Fruit fly (Drosophila melanogaster) whole organism, prepupa: ENCODE results near the gene CG43168.
A peak's percentile ranks its signal among the peaks of the same experiment; 100 is the strongest.

ENCODE experiments used
- CG10631 ChIP-seq: fragments of 200-800 bp; sonication (Bioruptor generic); optimal IDR thresholded peaks from 2 replicates; lab custom pipeline; 2016; ENCODE audit warnings: missing biosample characterization, missing genetic modification characterization
- CG10669 ChIP-seq: fragments of 200-800 bp; sonication (Bioruptor generic); optimal IDR thresholded peaks from 3 replicates; lab custom pipeline; 2018; ENCODE audit warnings: missing biosample characterization, mild to moderate bottlenecking, missing genetic modification characterization, moderate library complexity
- CG11294 ChIP-seq: fragments of 200-800 bp; sonication (Bioruptor generic); IDR thresholded peaks from 2 replicates; pipeline ENCODE4 v1.3.6; 2022; ENCODE audit warnings: missing biosample characterization, missing genetic modification characterization
- CG11762 ChIP-seq: fragments of 200-800 bp; sonication (Bioruptor generic); optimal IDR thresholded peaks from 3 replicates; lab custom pipeline; 2016; ENCODE audit warnings: missing biosample characterization, missing genetic modification characterization; ENCODE audit not compliant: insufficient read depth
- CG15336 ChIP-seq: fragments of 200-800 bp; sonication (Bioruptor generic); IDR thresholded peaks from 2 replicates; pipeline ENCODE4 v1.3.6; 2022; ENCODE audit warnings: missing biosample characterization, missing genetic modification characterization
- CG16779 ChIP-seq: fragments of 200-800 bp; sonication (Bioruptor generic); optimal IDR thresholded peaks from 3 replicates; lab custom pipeline; 2017; ENCODE audit warnings: missing biosample characterization, mild to moderate bottlenecking, missing genetic modification characterization
- CG3032 ChIP-seq: fragments of 200-800 bp; optimal IDR thresholded peaks from 2 replicates; lab custom pipeline; 2019; ENCODE audit warnings: missing biosample characterization, mild to moderate bottlenecking, missing genetic modification characterization, moderate library complexity
- CG31627 ChIP-seq: fragments of 200-800 bp; sonication (Bioruptor generic); optimal IDR thresholded peaks from 3 replicates; lab custom pipeline; 2016; ENCODE audit warnings: missing biosample characterization, missing genetic modification characterization
- CG32006 ChIP-seq: fragments of 200-800 bp; sonication (Bioruptor generic); optimal IDR thresholded peaks from 3 replicates; lab custom pipeline; 2017; ENCODE audit warnings: missing biosample characterization, mild to moderate bottlenecking, missing genetic modification characterization
- CG3919 ChIP-seq: fragments of 200-800 bp; sonication (Bioruptor generic); optimal IDR thresholded peaks from 3 replicates; lab custom pipeline; 2016; ENCODE audit warnings: missing biosample characterization, missing genetic modification characterization
- CG4318 ChIP-seq: fragments of 200-800 bp; sonication (Bioruptor generic); optimal IDR thresholded peaks from 3 replicates; lab custom pipeline; 2017; ENCODE audit warnings: missing biosample characterization, mild to moderate bottlenecking, missing genetic modification characterization
- CG6163 ChIP-seq: fragments of 200-800 bp; sonication (Bioruptor generic); IDR thresholded peaks from 3 replicates; pipeline ENCODE4 v1.3.6; 2022; ENCODE audit warnings: missing biosample characterization, missing genetic modification characterization
- CG6276 ChIP-seq: fragments of 200-800 bp; sonication (Bioruptor generic); optimal IDR thresholded peaks from 2 replicates; lab custom pipeline; 2017; ENCODE audit warnings: missing biosample characterization, mild to moderate bottlenecking, missing genetic modification characterization
- CG6792 ChIP-seq: fragments of 200-800 bp; sonication (Bioruptor generic); optimal IDR thresholded peaks from 3 replicates; lab custom pipeline; 2016; ENCODE audit warnings: missing biosample characterization, missing genetic modification characterization
- CG6808 ChIP-seq: fragments of 200-800 bp; sonication (Bioruptor generic); optimal IDR thresholded peaks from 3 replicates; lab custom pipeline; 2017; ENCODE audit warnings: missing biosample characterization, missing genetic modification characterization, mild to moderate bottlenecking, moderate library complexity, missing genetic modification reagents
- CG8119 ChIP-seq: fragments of 200-800 bp; sonication (Bioruptor generic); IDR thresholded peaks from 3 replicates; pipeline ENCODE4 v1.3.6; 2022; ENCODE audit warnings: missing biosample characterization, missing genetic modification characterization
- CG8319 ChIP-seq: fragments of 200-800 bp; sonication (Bioruptor generic); optimal IDR thresholded peaks from 3 replicates; lab custom pipeline; 2016; ENCODE audit warnings: missing biosample characterization, missing genetic modification characterization
- CG8632 ChIP-seq: fragments of 200-800 bp; sonication (Bioruptor generic); optimal IDR thresholded peaks from 3 replicates; lab custom pipeline; 2016; ENCODE audit warnings: missing biosample characterization, missing genetic modification characterization
- CG9139 ChIP-seq: fragments of 200-800 bp; sonication (Bioruptor generic); optimal IDR thresholded peaks from 3 replicates; lab custom pipeline; 2017; ENCODE audit warnings: missing biosample characterization, mild to moderate bottlenecking, missing genetic modification characterization
- Eip75B ChIP-seq: fragments of 200-800 bp; sonication (Bioruptor generic); optimal IDR thresholded peaks from 3 replicates; lab custom pipeline; 2016; ENCODE audit warnings: missing biosample characterization, missing genetic modification characterization
- Eip78C ChIP-seq: fragments of 200-800 bp; sonication (Bioruptor generic); peaks from one replicate; lab custom pipeline; 2016; ENCODE audit warnings: missing biosample characterization, missing genetic modification characterization
- Eip93F ChIP-seq: fragments of 200-800 bp; sonication (Bioruptor generic); optimal IDR thresholded peaks from 2 replicates; lab custom pipeline; 2016; ENCODE audit warnings: missing biosample characterization, mild to moderate bottlenecking, missing genetic modification characterization
- Ets96B ChIP-seq: fragments of 200-800 bp; optimal IDR thresholded peaks from 2 replicates; lab custom pipeline; 2019; ENCODE audit warnings: missing biosample characterization, mild to moderate bottlenecking, missing genetic modification characterization, moderate library complexity
- Gug ChIP-seq: fragments of 200-800 bp; sonication (Bioruptor generic); IDR thresholded peaks from 2 replicates; pipeline ENCODE4 v1.3.6; 2022; ENCODE audit warnings: missing biosample characterization, missing genetic modification characterization
- Hr38 ChIP-seq: sonication (Bioruptor generic); optimal IDR thresholded peaks from 2 replicates; lab custom pipeline; 2016; ENCODE audit warnings: missing biosample characterization, missing genetic modification characterization
- Hr4 ChIP-seq: fragments of 200-800 bp; sonication (Bioruptor generic); optimal IDR thresholded peaks from 3 replicates; lab custom pipeline; 2016; ENCODE audit warnings: missing biosample characterization, missing genetic modification characterization
- Lpt ChIP-seq: fragments of 200-800 bp; sonication (Bioruptor generic); optimal IDR thresholded peaks from 3 replicates; lab custom pipeline; 2016; ENCODE audit warnings: missing biosample characterization, missing genetic modification characterization
- Met ChIP-seq: fragments of 200-800 bp; sonication (Bioruptor generic); optimal IDR thresholded peaks from 3 replicates; lab custom pipeline; 2016; ENCODE audit warnings: missing biosample characterization, missing genetic modification characterization
- OdsH ChIP-seq: fragments of 200-800 bp; sonication (Bioruptor generic); optimal IDR thresholded peaks from 3 replicates; lab custom pipeline; 2016; ENCODE audit warnings: missing biosample characterization, missing genetic modification characterization
- Sox102F ChIP-seq: fragments of 200-800 bp; sonication (Bioruptor generic); optimal IDR thresholded peaks from 2 replicates; lab custom pipeline; 2016; ENCODE audit warnings: missing biosample characterization, mild to moderate bottlenecking, missing genetic modification characterization
- Sox14 ChIP-seq: fragments of 200-800 bp; sonication (Bioruptor generic); optimal IDR thresholded peaks from 3 replicates; lab custom pipeline; 2016; ENCODE audit warnings: missing biosample characterization, missing genetic modification characterization
- achi ChIP-seq: fragments of 200-800 bp; sonication (Bioruptor generic); optimal IDR thresholded peaks from 3 replicates; lab custom pipeline; 2016; ENCODE audit warnings: missing biosample characterization, missing genetic modification characterization
- acj6 ChIP-seq: fragments of 200-800 bp; sonication (Bioruptor generic); optimal IDR thresholded peaks from 3 replicates; lab custom pipeline; 2016; ENCODE audit warnings: missing biosample characterization, missing genetic modification characterization
- dac ChIP-seq: fragments of 200-800 bp; sonication (Bioruptor generic); optimal IDR thresholded peaks from 2 replicates; lab custom pipeline; 2017; ENCODE audit warnings: missing biosample characterization, mild to moderate bottlenecking, missing genetic modification characterization
- dsx ChIP-seq: fragments of 200-800 bp; optimal IDR thresholded peaks from 3 replicates; lab custom pipeline; 2019; ENCODE audit warnings: missing biosample characterization, mild to moderate bottlenecking, missing genetic modification characterization, moderate library complexity; ENCODE audit not compliant: poor library complexity, severe bottlenecking
- eg ChIP-seq: fragments of 200-800 bp; sonication (Bioruptor generic); IDR thresholded peaks from 3 replicates; pipeline ENCODE4 v1.3.6; 2022; ENCODE audit warnings: missing biosample characterization, missing genetic modification characterization
- esn ChIP-seq: fragments of 200-800 bp; sonication (Bioruptor generic); optimal IDR thresholded peaks from 2 replicates; lab custom pipeline; 2016; ENCODE audit warnings: missing biosample characterization, mild to moderate bottlenecking, missing genetic modification characterization, moderate library complexity
- fd85E ChIP-seq: fragments of 200-800 bp; sonication (Bioruptor generic); optimal IDR thresholded peaks from 3 replicates; lab custom pipeline; 2016; ENCODE audit warnings: missing biosample characterization, missing genetic modification characterization
- fkh ChIP-seq: fragments of 200-800 bp; sonication (Bioruptor generic); optimal IDR thresholded peaks from 3 replicates; lab custom pipeline; 2017; ENCODE audit warnings: missing biosample characterization, mild to moderate bottlenecking, missing genetic modification characterization, moderate library complexity
- net ChIP-seq: fragments of 200-800 bp; sonication (Bioruptor generic); optimal IDR thresholded peaks from 3 replicates; lab custom pipeline; 2016; ENCODE audit warnings: missing biosample characterization, missing genetic modification characterization
- pdm3 ChIP-seq: fragments of 200-800 bp; sonication (Bioruptor generic); optimal IDR thresholded peaks from 3 replicates; lab custom pipeline; 2016; ENCODE audit warnings: missing biosample characterization, missing genetic modification characterization
- salr ChIP-seq, 2 experiments: fragments of 200-800 bp; sonication (Bioruptor generic); optimal IDR thresholded peaks; 3 replicates each; lab custom pipeline; 2016 to 2018; ENCODE audit warnings: missing biosample characterization in 2 of 2, missing genetic modification characterization in 2 of 2, mild to moderate bottlenecking in 1 of 2
- spab ChIP-seq: fragments of 200-800 bp; sonication (Bioruptor generic); optimal IDR thresholded peaks from 2 replicates; lab custom pipeline; 2017; ENCODE audit warnings: missing biosample characterization, mild to moderate bottlenecking, missing genetic modification characterization, missing genetic modification reagents
- ss ChIP-seq, 2 experiments: fragments of 200-800 bp; sonication (Bioruptor generic); optimal IDR thresholded peaks; 2 replicates in 1 of 2; 3 replicates in 1 of 2; lab custom pipeline; 2017 to 2018; ENCODE audit warnings: mild to moderate bottlenecking in 2 of 2, missing biosample characterization in 2 of 2, missing genetic modification characterization in 2 of 2, moderate library complexity in 1 of 2
- svp ChIP-seq: fragments of 200-800 bp; sonication (Bioruptor generic); peaks from one replicate; lab custom pipeline; 2016; ENCODE audit warnings: missing biosample characterization, missing genetic modification characterization
- topi ChIP-seq: fragments of 200-800 bp; sonication (Bioruptor generic); optimal IDR thresholded peaks from 3 replicates; lab custom pipeline; 2016; ENCODE audit warnings: missing biosample characterization, missing genetic modification characterization
- vri ChIP-seq: fragments of 200-800 bp; sonication (Bioruptor generic); optimal IDR thresholded peaks from 3 replicates; lab custom pipeline; 2016; ENCODE audit warnings: missing biosample characterization, mild to moderate bottlenecking, missing genetic modification characterization

The CG43168 gene

DNA sequence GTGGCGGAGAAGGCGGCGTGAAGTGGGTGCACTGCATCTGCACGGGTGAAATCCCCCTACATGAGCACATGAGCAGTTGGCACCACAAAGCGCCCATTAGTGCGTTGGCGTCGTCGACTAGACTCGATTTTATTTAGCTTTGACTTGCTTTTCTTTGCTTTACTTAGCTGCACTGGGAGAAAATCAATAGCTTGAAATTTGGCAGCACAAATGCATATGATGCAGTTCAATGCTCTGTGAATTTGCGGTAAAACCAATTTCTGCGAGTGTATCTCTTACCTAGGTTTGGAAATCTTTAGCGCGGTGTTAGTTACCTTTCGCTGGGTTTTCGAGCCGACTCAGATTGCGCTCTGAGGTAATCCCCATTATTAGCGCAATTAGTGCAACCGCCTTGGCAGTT lies 29.3 kb downstream of the CG43168 start:
- TF ChIP-seq CG3919 (peak; percentile 27), CG9139 (GFP tag; lab: Kevin White, UChicago) (no peak), Eip78C (peak; percentile 39), CG6163 (GFP tag; lab: Robert Waterston, UW) (0 out of 3 replicates have a peak, but pooled peaks have one; percentile 9), Hr4 (GFP tag; lab: Kevin White, UChicago) (peak; percentile 63), CG15336 (0 out of 2 replicates have a peak, but pooled peaks have one; percentile 12), eg (GFP tag; lab: Robert Waterston, UW) (peak; percentile 58), CG32006 (GFP tag; lab: Kevin White, UChicago) (peak; percentile 44), CG8632 (GFP tag; lab: Kevin White, UChicago) (no peak), CG6792 (no peak), CG6276 (GFP tag; lab: Kevin White, UChicago) (peak; percentile 37), CG4318 (GFP tag; lab: Kevin White, UChicago) (peak; percentile 2), CG3032 (no peak), spab (no peak), CG8119 (GFP tag; lab: Robert Waterston, UW) (no peak)

DNA sequence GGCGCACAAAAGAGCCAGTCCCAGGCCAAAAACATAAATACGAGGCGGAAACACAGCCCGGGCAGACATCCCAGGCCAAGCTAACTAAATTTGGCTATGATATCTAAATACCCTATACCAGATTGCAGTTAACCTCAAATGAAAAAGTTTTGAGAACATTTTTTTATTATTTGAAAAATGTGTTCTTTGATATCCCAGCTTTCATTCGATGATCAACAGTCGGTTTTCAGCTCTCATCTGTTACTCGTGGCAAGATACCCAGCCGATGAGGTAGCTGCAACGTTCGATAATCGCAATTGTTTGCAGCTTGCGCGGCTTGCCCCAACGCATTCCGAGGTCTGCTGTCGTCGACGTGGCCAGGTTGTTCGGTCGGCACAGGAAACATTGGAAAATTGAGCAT lies 31.7 kb downstream of the CG43168 start:
- TF ChIP-seq salr (GFP tag; optimal IDR thresholded peaks at IDR 0.05; lab: Kevin White, UChicago) (peak in 1 of 2 experiments; percentile 47), spab (no peak), net (GFP tag; lab: Kevin White, UChicago) (no peak), CG3919 (peak; percentile 28), acj6 (GFP tag; lab: Kevin White, UChicago) (peak; percentile 14), CG16779 (tag; lab: Kevin White, UChicago) (no peak), OdsH (peak; percentile 37), CG6276 (GFP tag; lab: Kevin White, UChicago) (peak; percentile 6), achi (peak; percentile 30), Eip75B (GFP tag; lab: Kevin White, UChicago) (no peak), fkh (GFP tag; lab: Kevin White, UChicago) (no peak), Ets96B (tag; lab: Kevin White, UChicago) (no peak), CG11762 (no peak), dac (GFP tag; lab: Kevin White, UChicago) (no peak), CG11294 (GFP tag; lab: Robert Waterston, UW) (peak; percentile 37; the same call in 1 of the 2 replicates), CG32006 (GFP tag; lab: Kevin White, UChicago) (peak; percentile 64), Hr4 (GFP tag; lab: Kevin White, UChicago) (peak; percentile 70), Lpt (GFP tag; lab: Kevin White, UChicago) (peak; percentile 31), fd85E (GFP tag; lab: Kevin White, UChicago) (no peak), Sox102F (GFP tag; lab: Kevin White, UChicago) (no peak), pdm3 (GFP tag; lab: Kevin White, UChicago) (peak; percentile 33), CG8119 (GFP tag; lab: Robert Waterston, UW) (peak; percentile 73), ss (GFP tag; optimal IDR thresholded peaks at IDR 0.05; lab: Kevin White, UChicago) (no peak), CG6808 (GFP tag; lab: Kevin White, UChicago) (no peak), topi (no peak), Gug (GFP tag; lab: Robert Waterston, UW) (peak; percentile 28), CG3032 (no peak), CG10669 (GFP tag; lab: Kevin White, UChicago) (no peak), Hr38 (no peak), dsx (GFP tag; lab: Kevin White, UChicago) (no peak), Eip93F (GFP tag; lab: Kevin White, UChicago) (no peak), Sox14 (GFP tag; lab: Kevin White, UChicago) (peak; percentile 9), vri (GFP tag; lab: Kevin White, UChicago) (no peak), CG8319 (GFP tag; lab: Kevin White, UChicago) (no peak), svp (no peak), CG10631 (GFP tag; lab: Kevin White, UChicago) (peak; percentile 23), CG6163 (GFP tag; lab: Robert Waterston, UW) (peak; percentile 63; the same call in 2 of the 3 replicates), Met (GFP tag; lab: Kevin White, UChicago) (no peak), eg (GFP tag; lab: Robert Waterston, UW) (peak; percentile 59), Eip78C (peak; percentile 84), CG31627 (GFP tag; lab: Kevin White, UChicago) (no peak), esn (GFP tag; lab: Kevin White, UChicago) (no peak), CG15336 (peak; percentile 81), CG4318 (GFP tag; lab: Kevin White, UChicago) (peak; percentile 42)
